Fruit fly (Drosophila melanogaster) whole organism, embryonic: Measurements from ENCODE around the gene CG31717.

Source experiments
- Abd-B ChIP-seq: fragments of 200-800 bp; sonication (Bioruptor generic); optimal IDR thresholded peaks from 2 replicates; lab custom pipeline; 2018; ENCODE audit warnings: missing biosample characterization, mild to moderate bottlenecking, missing genetic modification characterization, moderate library complexity
- Ada2b ChIP-seq: fragments of 200-800 bp; sonication (Bioruptor generic); IDR thresholded peaks from 2 replicates; pipeline ENCODE4 v1.3.6; 2022; ENCODE audit warnings: missing biosample characterization, missing genetic modification characterization
- Antp ChIP-seq: fragments of 200-800 bp; sonication (Bioruptor generic); optimal IDR thresholded peaks from 3 replicates; lab custom pipeline; 2016; ENCODE audit warnings: missing biosample characterization, missing genetic modification characterization
- B-H1 ChIP-seq: fragments of 200-800 bp; sonication (Bioruptor generic); IDR thresholded peaks from 3 replicates; pipeline ENCODE4 v1.3.6; 2022; ENCODE audit warnings: missing biosample characterization, missing genetic modification characterization
- CG1024 ChIP-seq: fragments of 200-800 bp; sonication (Bioruptor generic); IDR thresholded peaks from 2 replicates; pipeline ENCODE4 v1.3.6; 2022; ENCODE audit warnings: missing biosample characterization, missing genetic modification characterization
- CG11504 ChIP-seq: fragments of 200-800 bp; sonication (Bioruptor generic); optimal IDR thresholded peaks from 3 replicates; lab custom pipeline; 2019; ENCODE audit warnings: missing biosample characterization, mild to moderate bottlenecking, missing genetic modification characterization, moderate library complexity
- CG1233 ChIP-seq: fragments of 200-800 bp; sonication (Bioruptor generic); optimal IDR thresholded peaks from 4 replicates; lab custom pipeline; 2018; ENCODE audit warnings: missing biosample characterization, mild to moderate bottlenecking, missing genetic modification characterization
- CG13624 ChIP-seq: fragments of 200-800 bp; sonication (Bioruptor generic); optimal IDR thresholded peaks from 2 replicates; lab custom pipeline; 2016; ENCODE audit warnings: missing biosample characterization, missing genetic modification characterization
- CG1602 ChIP-seq: fragments of 200-800 bp; sonication (Bioruptor generic); optimal IDR thresholded peaks from 3 replicates; lab custom pipeline; 2016; ENCODE audit warnings: missing biosample characterization, missing genetic modification characterization
- CG1603 ChIP-seq: fragments of 200-800 bp; sonication (Bioruptor generic); optimal IDR thresholded peaks from 2 replicates; lab custom pipeline; 2019; ENCODE audit warnings: missing biosample characterization, mild to moderate bottlenecking, missing genetic modification characterization, moderate library complexity
- CG17802 ChIP-seq: fragments of 200-800 bp; sonication (Bioruptor generic); optimal IDR thresholded peaks from 2 replicates; lab custom pipeline; 2018; ENCODE audit warnings: missing biosample characterization, mild to moderate bottlenecking, missing genetic modification characterization, moderate library complexity
- CG17912 ChIP-seq: fragments of 200-800 bp; sonication (Bioruptor generic); optimal IDR thresholded peaks from 2 replicates; lab custom pipeline; 2018; ENCODE audit warnings: missing biosample characterization, mild to moderate bottlenecking, missing genetic modification characterization
- CG30431 ChIP-seq: fragments of 200-800 bp; sonication (Bioruptor generic); optimal IDR thresholded peaks from 2 replicates; lab custom pipeline; 2017; ENCODE audit warnings: missing biosample characterization, missing genetic modification characterization
- CG3065 ChIP-seq: fragments of 200-800 bp; sonication (Bioruptor generic); optimal IDR thresholded peaks from 2 replicates; lab custom pipeline; 2016; ENCODE audit warnings: missing biosample characterization, missing genetic modification characterization
- CG33557 ChIP-seq: fragments of 200-800 bp; sonication (Bioruptor generic); optimal IDR thresholded peaks from 2 replicates; lab custom pipeline; 2019; ENCODE audit warnings: missing biosample characterization, mild to moderate bottlenecking, missing genetic modification characterization, moderate library complexity
- CG4404 ChIP-seq: fragments of 200-800 bp; sonication (Bioruptor generic); IDR thresholded peaks from 2 replicates; pipeline ENCODE4 v1.3.6; 2022; ENCODE audit warnings: missing biosample characterization, missing genetic modification characterization
- CG4730 ChIP-seq: fragments of 200-800 bp; sonication (Bioruptor generic); IDR thresholded peaks from 2 replicates; pipeline ENCODE4 v1.3.6; 2022; ENCODE audit warnings: missing biosample characterization, missing genetic modification characterization
- CG6272 ChIP-seq: fragments of 200-800 bp; sonication (Bioruptor generic); IDR thresholded peaks from 2 replicates; pipeline ENCODE4 v1.3.6; 2022; ENCODE audit warnings: missing biosample characterization, missing genetic modification characterization
- CG8388 ChIP-seq: fragments of 200-800 bp; sonication (Bioruptor generic); optimal IDR thresholded peaks from 2 replicates; lab custom pipeline; 2019; ENCODE audit warnings: missing biosample characterization, mild to moderate bottlenecking, missing genetic modification characterization, moderate library complexity
- CG8765 ChIP-seq: fragments of 200-800 bp; sonication (Bioruptor generic); IDR thresholded peaks from 2 replicates; pipeline ENCODE4 v1.3.6; 2022; ENCODE audit warnings: missing biosample characterization, missing genetic modification characterization
- CG8944 ChIP-seq: fragments of 200-800 bp; sonication (Bioruptor generic); optimal IDR thresholded peaks from 3 replicates; lab custom pipeline; 2016; ENCODE audit warnings: missing biosample characterization, missing genetic modification characterization
- CHES-1-like ChIP-seq: fragments of 200-800 bp; sonication (Bioruptor generic); optimal IDR thresholded peaks from 2 replicates; lab custom pipeline; 2016; ENCODE audit warnings: missing biosample characterization, missing genetic modification characterization
- Doc2 ChIP-seq: fragments of 200-800 bp; sonication (Bioruptor generic); IDR thresholded peaks from 2 replicates; pipeline ENCODE4 v1.3.6; 2022; ENCODE audit warnings: missing biosample characterization, missing genetic modification characterization
- Drgx ChIP-seq: fragments of 200-800 bp; sonication (Bioruptor generic); IDR thresholded peaks from 2 replicates; pipeline ENCODE4 v1.3.6; 2022; ENCODE audit warnings: missing biosample characterization, missing genetic modification characterization
- E2f2 ChIP-seq: fragments of 200-800 bp; sonication (Bioruptor generic); IDR thresholded peaks from 2 replicates; pipeline ENCODE4 v1.3.6; 2022; ENCODE audit warnings: missing biosample characterization, missing genetic modification characterization
- Ets97D ChIP-seq: fragments of 200-800 bp; sonication (Bioruptor generic); optimal IDR thresholded peaks from 3 replicates; lab custom pipeline; 2016; ENCODE audit warnings: missing biosample characterization, missing genetic modification characterization
- HHEX ChIP-seq: fragments of 200-800 bp; sonication (Bioruptor generic); optimal IDR thresholded peaks from 3 replicates; lab custom pipeline; 2017; ENCODE audit warnings: missing biosample characterization, mild to moderate bottlenecking, missing genetic modification characterization, missing genetic modification reagents
- Hsf ChIP-seq: fragments of 200-800 bp; sonication (Bioruptor generic); optimal IDR thresholded peaks from 3 replicates; lab custom pipeline; 2016; ENCODE audit warnings: missing biosample characterization, missing genetic modification characterization
- Jarid2 ChIP-seq: fragments of 200-800 bp; sonication (Bioruptor generic); optimal IDR thresholded peaks from 3 replicates; lab custom pipeline; 2017; ENCODE audit warnings: mild to moderate bottlenecking, missing biosample characterization, missing genetic modification reagents, missing genetic modification characterization
- Med ChIP-seq: fragments of 200-800 bp; sonication (Bioruptor generic); peaks from one replicate; lab custom pipeline; 2016; ENCODE audit warnings: missing biosample characterization, missing genetic modification characterization, mild to moderate bottlenecking, inconsistent platforms, moderate library complexity
- Mes4 ChIP-seq: fragments of 200-800 bp; sonication (Bioruptor generic); optimal IDR thresholded peaks from 2 replicates; lab custom pipeline; 2016; ENCODE audit warnings: missing biosample characterization, missing genetic modification characterization
- Pdp1 ChIP-seq, 2 experiments: fragments of 200-800 bp; sonication (Bioruptor generic); optimal IDR thresholded peaks; 3 replicates each; lab custom pipeline; 2016; ENCODE audit warnings: missing biosample characterization in 2 of 2, missing genetic modification characterization in 2 of 2, mild to moderate bottlenecking in 1 of 2, moderate library complexity in 1 of 2
- Ravus ChIP-seq: fragments of 200-800 bp; sonication (Bioruptor generic); IDR thresholded peaks from 2 replicates; pipeline ENCODE4 v1.3.6; 2022; ENCODE audit warnings: missing biosample characterization, missing genetic modification characterization
- Ssrp ChIP-seq: fragments of 200-800 bp; sonication (Bioruptor generic); optimal IDR thresholded peaks from 2 replicates; lab custom pipeline; 2018; ENCODE audit warnings: missing biosample characterization, mild to moderate bottlenecking, missing genetic modification characterization, moderate library complexity
- Xrp1 ChIP-seq: fragments of 200-800 bp; sonication (Bioruptor generic); IDR thresholded peaks from 2 replicates; pipeline ENCODE4 v1.3.6; 2022; ENCODE audit warnings: missing biosample characterization, missing genetic modification characterization
- amos ChIP-seq: fragments of 200-800 bp; sonication (Bioruptor generic); IDR thresholded peaks from 2 replicates; pipeline ENCODE4 v1.3.6; 2022; ENCODE audit warnings: missing biosample characterization, missing genetic modification characterization; ENCODE audit not compliant: partially characterized antibody
- ase ChIP-seq: fragments of 200-800 bp; sonication (Bioruptor generic); IDR thresholded peaks from 3 replicates; pipeline ENCODE4 v1.3.6; 2022; ENCODE audit warnings: missing biosample characterization, missing genetic modification characterization
- br ChIP-seq: fragments of >200 bp; optimal IDR thresholded peaks from 2 replicates; lab custom pipeline; 2017
- dpn ChIP-seq, 2 experiments: fragments of 200-800 bp; sonication (Bioruptor generic); optimal IDR thresholded peaks; 3 replicates each; lab custom pipeline; 2016; ENCODE audit warnings: missing biosample characterization in 2 of 2, missing genetic modification characterization in 2 of 2
- fd3F ChIP-seq: fragments of 200-800 bp; sonication (Bioruptor generic); optimal IDR thresholded peaks from 2 replicates; lab custom pipeline; 2018; ENCODE audit warnings: missing biosample characterization, mild to moderate bottlenecking, missing genetic modification characterization, moderate library complexity
- fu2 ChIP-seq: fragments of 200-800 bp; sonication (Bioruptor generic); optimal IDR thresholded peaks from 2 replicates; lab custom pipeline; 2016; ENCODE audit warnings: missing biosample characterization, missing genetic modification characterization
- gcm ChIP-seq: fragments of 200-800 bp; sonication (Bioruptor generic); optimal IDR thresholded peaks from 2 replicates; lab custom pipeline; 2019; ENCODE audit warnings: missing biosample characterization, mild to moderate bottlenecking, missing genetic modification characterization, moderate library complexity
- grn ChIP-seq: fragments of 200-800 bp; sonication (Bioruptor generic); optimal IDR thresholded peaks from 3 replicates; lab custom pipeline; 2017; ENCODE audit warnings: missing biosample characterization, missing genetic modification characterization
- gsb-n ChIP-seq: fragments of 200-800 bp; sonication (Bioruptor generic); optimal IDR thresholded peaks from 3 replicates; lab custom pipeline; 2018; ENCODE audit warnings: missing biosample characterization, mild to moderate bottlenecking, missing genetic modification characterization
- jumu ChIP-seq: fragments of 200-800 bp; sonication (Bioruptor generic); optimal IDR thresholded peaks from 3 replicates; lab custom pipeline; 2016; ENCODE audit warnings: missing biosample characterization, missing genetic modification characterization
- kah ChIP-seq: fragments of 200-800 bp; sonication (Bioruptor generic); optimal IDR thresholded peaks from 2 replicates; lab custom pipeline; 2018; ENCODE audit warnings: missing biosample characterization, mild to moderate bottlenecking, missing genetic modification characterization
- kay ChIP-seq: fragments of 200-800 bp; sonication (Bioruptor generic); optimal IDR thresholded peaks from 2 replicates; lab custom pipeline; 2016; ENCODE audit warnings: missing biosample characterization, missing genetic modification characterization
- luna ChIP-seq: fragments of 200-800 bp; sonication (Bioruptor generic); optimal IDR thresholded peaks from 2 replicates; lab custom pipeline; 2016; ENCODE audit warnings: missing biosample characterization, missing genetic modification characterization
- sens-2 ChIP-seq: fragments of 200-800 bp; sonication (Bioruptor generic); IDR thresholded peaks from 2 replicates; pipeline ENCODE4 v1.3.6; 2022; ENCODE audit warnings: missing biosample characterization, missing genetic modification characterization
- slou ChIP-seq: fragments of 200-800 bp; sonication (Bioruptor generic); optimal IDR thresholded peaks from 3 replicates; lab custom pipeline; 2016; ENCODE audit warnings: missing biosample characterization, missing genetic modification characterization
- sug ChIP-seq: fragments of 200-800 bp; optimal IDR thresholded peaks from 2 replicates; lab custom pipeline; 2019; ENCODE audit warnings: missing biosample characterization, mild to moderate bottlenecking, missing genetic modification characterization, moderate library complexity
- trem ChIP-seq: fragments of 200-800 bp; optimal IDR thresholded peaks from 3 replicates; lab custom pipeline; 2019; ENCODE audit warnings: missing biosample characterization, mild to moderate bottlenecking, missing genetic modification characterization, moderate library complexity
- wor ChIP-seq: fragments of 200-800 bp; sonication (Bioruptor generic); IDR thresholded peaks from 2 replicates; pipeline ENCODE4 v1.3.6; 2022; ENCODE audit warnings: missing biosample characterization, missing genetic modification characterization

Gene CG31717

dm6 chr2L:10255725-10256158, 5.2 kb downstream of the CG31717 start, which contains the start of gene CG5676 (continued):
- no peak for TF ChIP-seq CG4730 (GFP tag; lab: Robert Waterston, UW)
- TF ChIP-seq Ets97D (GFP tag; lab: Kevin White, UChicago) = peak; percentile 26
- TF ChIP-seq Drgx (GFP tag; lab: Robert Waterston, UW) = no peak
- TF ChIP-seq Xrp1 (GFP tag; lab: Robert Waterston, UW) = no peak
- TF ChIP-seq HHEX (GFP tag; lab: Kevin White, UChicago) = no peak
- no peak for TF ChIP-seq CHES-1-like (GFP tag; lab: Kevin White, UChicago)
- TF ChIP-seq Ssrp (tag; lab: Kevin White, UChicago) = no peak
- no peak for TF ChIP-seq CG33557 (GFP tag; lab: Kevin White, UChicago)
- TF ChIP-seq Ada2b (GFP tag; lab: Robert Waterston, UW) = no peak
- no peak for TF ChIP-seq Antp (GFP tag; lab: Kevin White, UChicago)
- TF ChIP-seq B-H1 (GFP tag; lab: Robert Waterston, UW) = no peak
- TF ChIP-seq fd3F (GFP tag; lab: Kevin White, UChicago) = no peak
- TF ChIP-seq wor = no peak
- TF ChIP-seq CG3065 (GFP tag; lab: Kevin White, UChicago) = no peak
- peak in 1 of 2 experiments; percentile 74 for TF ChIP-seq Pdp1 (GFP tag; optimal IDR thresholded peaks at IDR 0.05; lab: Kevin White, UChicago)
- no peak for TF ChIP-seq kah (GFP tag; lab: Kevin White, UChicago)
- no peak for TF ChIP-seq amos
- no peak for TF ChIP-seq fu2
- no peak for TF ChIP-seq CG17912
- no peak for TF ChIP-seq CG1602 (GFP tag; lab: Kevin White, UChicago)
- TF ChIP-seq CG1233 (GFP tag; lab: Kevin White, UChicago) = no peak
- no peak for TF ChIP-seq gcm
- TF ChIP-seq CG30431 (GFP tag; lab: Kevin White, UChicago) = no peak
- TF ChIP-seq CG8765 (GFP tag; lab: Robert Waterston, UW) = no peak
- TF ChIP-seq CG13624 = peak; percentile 16
- no peak for TF ChIP-seq br (lab: Kevin White, UChicago)
- no peak for TF ChIP-seq CG8388 (GFP tag; lab: Kevin White, UChicago)
- no peak for TF ChIP-seq Hsf
- no peak for TF ChIP-seq Jarid2 (GFP tag; lab: Kevin White, UChicago)
- TF ChIP-seq Abd-B (GFP tag; lab: Kevin White, UChicago) = no peak
- no peak for TF ChIP-seq sens-2 (GFP tag; lab: Robert Waterston, UW)
- TF ChIP-seq CG1024 = peak; percentile 90
- TF ChIP-seq kay (GFP tag; lab: Kevin White, UChicago) = no peak
- TF ChIP-seq CG8944 (GFP tag; lab: Kevin White, UChicago) = no peak
- no peak for TF ChIP-seq ase (GFP tag; lab: Robert Waterston, UW)
- TF ChIP-seq gsb-n (tag; lab: Kevin White, UChicago) = no peak
- no peak for TF ChIP-seq slou (GFP tag; lab: Kevin White, UChicago)
- TF ChIP-seq Doc2 (GFP tag; lab: Robert Waterston, UW) = no peak
- TF ChIP-seq CG1603 = peak; percentile 100
- TF ChIP-seq CG17802 (tag; lab: Kevin White, UChicago) = peak; percentile 86
- no peak for TF ChIP-seq jumu
- TF ChIP-seq luna (GFP tag; lab: Kevin White, UChicago) = no peak
- TF ChIP-seq dpn (GFP tag; optimal IDR thresholded peaks at IDR 0.05; lab: Kevin White, UChicago) = no peak
- no peak for TF ChIP-seq sug (tag; lab: Kevin White, UChicago)
- peak; percentile 31 for TF ChIP-seq trem (tag; lab: Kevin White, UChicago)
- TF ChIP-seq Med (GFP tag; lab: Kevin White, UChicago) = peak; percentile 59
- no peak for TF ChIP-seq CG6272 (GFP tag; lab: Robert Waterston, UW)
- no peak for TF ChIP-seq CG11504 (tag; lab: Kevin White, UChicago)
- 0 out of 2 replicates have a peak, but pooled peaks have one; percentile 8 for TF ChIP-seq E2f2 (GFP tag; lab: Robert Waterston, UW)
- TF ChIP-seq grn (GFP tag; lab: Kevin White, UChicago) = no peak
- no peak for TF ChIP-seq CG4404
- no peak for TF ChIP-seq Ravus (GFP tag; lab: Robert Waterston, UW)
- TF ChIP-seq Mes4 (GFP tag; lab: Kevin White, UChicago) = no peak
